Fruit fly (Drosophila melanogaster): ENCODE measurements around the gene CG45263.

CG45263 gene

dm6 chr3R:8326884-8327283 lies 150.5 kb downstream of the CG45263 start (continued):
- TF ChIP-seq CG9727 (GFP tag; optimal IDR thresholded peaks at IDR 0.05), result peak; percentile 20
- TF ChIP-seq aop (GFP tag; IDR thresholded peaks at IDR 0.05), result no peak
- TF ChIP-seq sisA (GFP tag; IDR thresholded peaks at IDR 0.05), result no peak
- peak; percentile 36 for TF ChIP-seq ac (GFP tag; optimal IDR thresholded peaks at IDR 0.05)
- no peak for TF ChIP-seq MBD-R2 (GFP tag; IDR thresholded peaks at IDR 0.05)
- TF ChIP-seq tio (GFP tag; optimal IDR thresholded peaks at IDR 0.05), result no peak
- peak; percentile 23 for TF ChIP-seq kni (GFP tag; optimal IDR thresholded peaks at IDR 0.05)
- no peak for TF ChIP-seq dm (GFP tag; optimal IDR thresholded peaks at IDR 0.05)

dm6 chr3R:8324016-8324415 lies 153.4 kb downstream of the CG45263 start, which contains the start of gene CG7443:
TSS of gene CG7443 (plus strand) at chr3R:8324316.
- TF ChIP-seq Adf1 (GFP tag; IDR thresholded peaks at IDR 0.05), result no peak

- TF ChIP-seq CG31441 (GFP tag; IDR thresholded peaks at IDR 0.05) (no peak), Lim3 (GFP tag; IDR thresholded peaks at IDR 0.05) (no peak), Optix (GFP tag; IDR thresholded peaks at IDR 0.05) (no peak), pb (GFP tag; optimal IDR thresholded peaks at IDR 0.05) (no peak), sna (GFP tag; IDR thresholded peaks at IDR 0.05; ENCODE audit: partially characterized antibody) (no peak), NK7.1 (GFP tag; optimal IDR thresholded peaks at IDR 0.05) (no peak), ham (GFP tag; IDR thresholded peaks at IDR 0.05) (no peak)
Measured at dm6 chr3R:8321447-8321846, 156.0 kb downstream of the CG45263 start, which contains the start of gene Or85a. TSS of gene Or85a (plus strand) at chr3R:8321747.

dm6 chr3R:8317709-8318335 lies 159.6 kb downstream of the CG45263 start:
- peak; percentile 42 for TF ChIP-seq CG13296 (GFP tag; optimal IDR thresholded peaks at IDR 0.05)
- TF ChIP-seq Jarid2 (GFP tag; optimal IDR thresholded peaks at IDR 0.05), result peak; percentile 47
- TF ChIP-seq CG7987 (GFP tag; optimal IDR thresholded peaks at IDR 0.05), result no peak
- TF ChIP-seq vvl (GFP tag; IDR thresholded peaks at IDR 0.05), result peak; percentile 42; the same call in 1 of the 2 replicates
- TF ChIP-seq CG15479 (GFP tag; optimal IDR thresholded peaks at IDR 0.05), result peak; percentile 13
- no peak for TF ChIP-seq CG18599 (GFP tag; optimal IDR thresholded peaks at IDR 0.05)
- TF ChIP-seq Mrtf (GFP tag; IDR thresholded peaks at IDR 0.05), result no peak
- peak; percentile 49 for TF ChIP-seq grau (tag; optimal IDR thresholded peaks at IDR 0.05)
- no peak for TF ChIP-seq pfk (GFP tag; optimal IDR thresholded peaks at IDR 0.05)
- TF ChIP-seq CG12071 (GFP tag; optimal IDR thresholded peaks at IDR 0.05), result peak; percentile 9
- peak; percentile 79 for TF ChIP-seq Med (GFP tag)
- no peak for TF ChIP-seq twi (tag; optimal IDR thresholded peaks at IDR 0.05)
- peak; percentile 53 for TF ChIP-seq Hmr (GFP tag; optimal IDR thresholded peaks at IDR 0.05)
- peak; percentile 23 for TF ChIP-seq CG12391 (tag; optimal IDR thresholded peaks at IDR 0.05)
- TF ChIP-seq nerfin-1 (tag; optimal IDR thresholded peaks at IDR 0.05), result no peak
- no peak for TF ChIP-seq CG14667 (GFP tag; IDR thresholded peaks at IDR 0.05)
- no peak for TF ChIP-seq insv (GFP tag; optimal IDR thresholded peaks at IDR 0.05)
- no peak for TF ChIP-seq H15 (GFP tag; IDR thresholded peaks at IDR 0.05)
- TF ChIP-seq CG1529 (GFP tag; optimal IDR thresholded peaks at IDR 0.05), result no peak
- peak; percentile 49; the same call in 1 of the 2 replicates for TF ChIP-seq slbo (GFP tag; IDR thresholded peaks at IDR 0.05)
- peak; percentile 25 for TF ChIP-seq lilli (GFP tag; optimal IDR thresholded peaks at IDR 0.05)
- TF ChIP-seq CG18476 (GFP tag; optimal IDR thresholded peaks at IDR 0.05), result no peak
- TF ChIP-seq CG10366 (GFP tag; IDR thresholded peaks at IDR 0.05), result peak; percentile 68
- peak; percentile 61 for TF ChIP-seq CG2120 (GFP tag; optimal IDR thresholded peaks at IDR 0.05)
- no peak for TF ChIP-seq CG9609 (GFP tag; optimal IDR thresholded peaks at IDR 0.05)
- TF ChIP-seq chm (GFP tag; IDR thresholded peaks at IDR 0.05), result no peak; the same call in 1 of the 2 replicates
- peak; percentile 12 for TF ChIP-seq CG12659 (GFP tag; optimal IDR thresholded peaks at IDR 0.05)
- no peak for TF ChIP-seq gem (tag; optimal IDR thresholded peaks at IDR 0.05)
- TF ChIP-seq CG30403 (GFP tag; optimal IDR thresholded peaks at IDR 0.05), result peak; percentile 3
- peak; percentile 45 for TF ChIP-seq CG5180 (GFP tag; optimal IDR thresholded peaks at IDR 0.05)

All from whole organism, embryonic.